Fruit fly (Drosophila melanogaster) whole organism, embryonic: ENCODE results near the gene CG32642.

Source experiments
- Blimp-1 ChIP-seq: fragments of 200-800 bp; sonication (Bioruptor generic); optimal IDR thresholded peaks from 3 replicates; lab custom pipeline; 2018; ENCODE audit warnings: missing biosample characterization, missing genetic modification characterization, mild to moderate bottlenecking, moderate library complexity, missing genetic modification reagents
- CG10267 ChIP-seq: fragments of 200-800 bp; sonication (Bioruptor generic); optimal IDR thresholded peaks from 2 replicates; lab custom pipeline; 2018; ENCODE audit warnings: missing biosample characterization, mild to moderate bottlenecking, missing genetic modification characterization, moderate library complexity
- CG10979 ChIP-seq: fragments of 200-800 bp; sonication (Bioruptor generic); optimal IDR thresholded peaks from 2 replicates; lab custom pipeline; 2018; ENCODE audit warnings: missing biosample characterization, mild to moderate bottlenecking, missing genetic modification characterization, moderate library complexity
- CG11695 ChIP-seq: fragments of 200-800 bp; sonication (Bioruptor generic); IDR thresholded peaks from 3 replicates; pipeline ENCODE4 v1.3.6; 2022; ENCODE audit warnings: missing biosample characterization, missing genetic modification characterization
- CG12236 ChIP-seq: fragments of 200-800 bp; sonication (Bioruptor generic); optimal IDR thresholded peaks from 2 replicates; lab custom pipeline; 2016; ENCODE audit warnings: missing biosample characterization, missing genetic modification characterization
- CG12744 ChIP-seq: fragments of 200-800 bp; sonication (Bioruptor generic); optimal IDR thresholded peaks from 2 replicates; lab custom pipeline; 2016; ENCODE audit warnings: missing biosample characterization, missing genetic modification characterization
- CG16779 ChIP-seq: fragments of 200-800 bp; sonication (Bioruptor generic); IDR thresholded peaks from 2 replicates; pipeline ENCODE4 v1.3.6; 2022; ENCODE audit warnings: missing biosample characterization, missing genetic modification characterization
- CG17328 ChIP-seq: fragments of 200-800 bp; sonication (Bioruptor generic); IDR thresholded peaks from 2 replicates; pipeline ENCODE4 v1.3.6; 2022; ENCODE audit warnings: missing biosample characterization, missing genetic modification characterization
- CG2712 ChIP-seq: fragments of 200-800 bp; optimal IDR thresholded peaks from 3 replicates; lab custom pipeline; 2019; ENCODE audit warnings: missing biosample characterization, mild to moderate bottlenecking, missing genetic modification characterization, moderate library complexity
- CG30403 ChIP-seq: fragments of 200-800 bp; sonication (Bioruptor generic); optimal IDR thresholded peaks from 3 replicates; lab custom pipeline; 2016; ENCODE audit warnings: missing biosample characterization, missing genetic modification characterization
- CG30431 ChIP-seq: fragments of 200-800 bp; sonication (Bioruptor generic); optimal IDR thresholded peaks from 2 replicates; lab custom pipeline; 2017; ENCODE audit warnings: missing biosample characterization, missing genetic modification characterization
- CG33213 ChIP-seq: fragments of 200-800 bp; sonication (Bioruptor generic); optimal IDR thresholded peaks from 3 replicates; lab custom pipeline; 2016; ENCODE audit warnings: missing biosample characterization, missing genetic modification characterization
- CG6175 ChIP-seq: fragments of 200-800 bp; sonication (Bioruptor generic); IDR thresholded peaks from 3 replicates; pipeline ENCODE4 v1.3.6; 2022; ENCODE audit warnings: missing biosample characterization, missing genetic modification characterization
- CG7745 ChIP-seq: fragments of 200-800 bp; sonication (Bioruptor generic); optimal IDR thresholded peaks from 2 replicates; lab custom pipeline; 2018; ENCODE audit warnings: missing biosample characterization, mild to moderate bottlenecking, missing genetic modification characterization, moderate library complexity
- CG8089 ChIP-seq: fragments of 200-800 bp; sonication (Bioruptor generic); optimal IDR thresholded peaks from 3 replicates; lab custom pipeline; 2016; ENCODE audit warnings: missing biosample characterization, missing genetic modification characterization
- CG8924 ChIP-seq: fragments of 200-800 bp; optimal IDR thresholded peaks from 3 replicates; lab custom pipeline; 2019; ENCODE audit warnings: missing biosample characterization, mild to moderate bottlenecking, missing genetic modification characterization, moderate library complexity
- CG8944 ChIP-seq: fragments of 200-800 bp; sonication (Bioruptor generic); optimal IDR thresholded peaks from 3 replicates; lab custom pipeline; 2016; ENCODE audit warnings: missing biosample characterization, missing genetic modification characterization
- Dbx ChIP-seq: fragments of 200-800 bp; sonication (Bioruptor generic); IDR thresholded peaks from 3 replicates; pipeline ENCODE4 v1.3.6; 2022; ENCODE audit warnings: missing biosample characterization, missing genetic modification characterization
- Deaf1 ChIP-seq: fragments of 200-800 bp; optimal IDR thresholded peaks from 3 replicates; lab custom pipeline; 2019; ENCODE audit warnings: missing biosample characterization, mild to moderate bottlenecking, missing genetic modification characterization, moderate library complexity
- Elba2 ChIP-seq: fragments of 200-800 bp; sonication (Bioruptor generic); optimal IDR thresholded peaks from 3 replicates; lab custom pipeline; 2016; ENCODE audit warnings: missing biosample characterization, missing genetic modification characterization
- Ets97D ChIP-seq: fragments of 200-800 bp; sonication (Bioruptor generic); optimal IDR thresholded peaks from 3 replicates; lab custom pipeline; 2016; ENCODE audit warnings: missing biosample characterization, missing genetic modification characterization
- Hr78 ChIP-seq, 2 experiments: fragments of 200-800 bp in 1 of 2; fragments of >200 bp in 1 of 2; sonication (Bioruptor generic) in 1 of 2; optimal IDR thresholded peaks; 2 replicates each; lab custom pipeline; 2017 to 2019; ENCODE audit warnings: missing biosample characterization in 2 of 2, missing genetic modification characterization in 2 of 2, mild to moderate bottlenecking in 1 of 2, moderate library complexity in 1 of 2
- MTF-1 ChIP-seq: fragments of 200-800 bp; sonication (Bioruptor generic); optimal IDR thresholded peaks from 2 replicates; lab custom pipeline; 2018; ENCODE audit warnings: missing biosample characterization, mild to moderate bottlenecking, missing genetic modification characterization, borderline replicate concordance
- Myb ChIP-seq: fragments of 200-800 bp; sonication (Bioruptor generic); optimal IDR thresholded peaks from 2 replicates; lab custom pipeline; 2016; ENCODE audit warnings: missing biosample characterization, missing genetic modification characterization
- Poxn ChIP-seq: fragments of 200-800 bp; sonication (Bioruptor generic); IDR thresholded peaks from 2 replicates; pipeline ENCODE4 v1.3.6; 2022; ENCODE audit warnings: missing biosample characterization, missing genetic modification characterization
- Stat92E ChIP-seq, 3 experiments: fragments of >200 bp in 2 of 3; fragments of 200-800 bp in 1 of 3; sonication (Bioruptor generic) in 1 of 3; optimal IDR thresholded peaks; 2 replicates each; lab custom pipeline; 2017 to 2019; ENCODE audit warnings: missing biosample characterization in 3 of 3, missing genetic modification characterization in 3 of 3, mild to moderate bottlenecking in 1 of 3, moderate library complexity in 1 of 3
- Xrp1 ChIP-seq: fragments of 200-800 bp; sonication (Bioruptor generic); IDR thresholded peaks from 2 replicates; pipeline ENCODE4 v1.3.6; 2022; ENCODE audit warnings: missing biosample characterization, missing genetic modification characterization
- ase ChIP-seq: fragments of 200-800 bp; sonication (Bioruptor generic); IDR thresholded peaks from 3 replicates; pipeline ENCODE4 v1.3.6; 2022; ENCODE audit warnings: missing biosample characterization, missing genetic modification characterization
- cg ChIP-seq: fragments of 200-800 bp; sonication (Bioruptor generic); optimal IDR thresholded peaks from 3 replicates; lab custom pipeline; 2019; ENCODE audit warnings: missing biosample characterization, mild to moderate bottlenecking, missing genetic modification characterization, moderate library complexity
- dan ChIP-seq: fragments of 200-800 bp; sonication (Bioruptor generic); IDR thresholded peaks from 2 replicates; pipeline ENCODE4 v1.3.6; 2022; ENCODE audit warnings: missing biosample characterization, missing genetic modification characterization
- danr ChIP-seq: fragments of 200-800 bp; sonication (Bioruptor generic); IDR thresholded peaks from 2 replicates; pipeline ENCODE4 v1.3.6; 2022; ENCODE audit warnings: missing biosample characterization, missing genetic modification characterization
- disco-r ChIP-seq: fragments of 200-800 bp; sonication (Bioruptor generic); optimal IDR thresholded peaks from 2 replicates; lab custom pipeline; 2016; ENCODE audit warnings: missing biosample characterization, missing genetic modification characterization
- fd102C ChIP-seq: fragments of 200-800 bp; sonication (Bioruptor generic); optimal IDR thresholded peaks from 2 replicates; lab custom pipeline; 2018; ENCODE audit warnings: missing biosample characterization, mild to moderate bottlenecking, missing genetic modification characterization, moderate library complexity
- gem ChIP-seq: fragments of 200-800 bp; sonication (Bioruptor generic); optimal IDR thresholded peaks from 2 replicates; lab custom pipeline; 2019; ENCODE audit warnings: missing biosample characterization, mild to moderate bottlenecking, missing genetic modification characterization, moderate library complexity
- grn ChIP-seq: fragments of 200-800 bp; sonication (Bioruptor generic); optimal IDR thresholded peaks from 3 replicates; lab custom pipeline; 2017; ENCODE audit warnings: missing biosample characterization, missing genetic modification characterization
- ham ChIP-seq: fragments of 200-800 bp; sonication (Bioruptor generic); IDR thresholded peaks from 2 replicates; pipeline ENCODE4 v1.3.6; 2022; ENCODE audit warnings: missing biosample characterization, missing genetic modification characterization
- hkb ChIP-seq, 2 experiments: fragments of 200-800 bp in 1 of 2; fragments of >200 bp in 1 of 2; sonication (Bioruptor generic) in 1 of 2; IDR thresholded peaks in 1 of 2; optimal IDR thresholded peaks in 1 of 2; 2 replicates each; pipeline versions ENCODE4 v1.3.6 to Lab custom; 2017 to 2022; ENCODE audit warnings: missing biosample characterization in 1 of 2, missing genetic modification characterization in 1 of 2
- jumu ChIP-seq: fragments of 200-800 bp; sonication (Bioruptor generic); optimal IDR thresholded peaks from 3 replicates; lab custom pipeline; 2016; ENCODE audit warnings: missing biosample characterization, missing genetic modification characterization
- lilli ChIP-seq: fragments of 200-800 bp; sonication (Bioruptor generic); optimal IDR thresholded peaks from 3 replicates; lab custom pipeline; 2016; ENCODE audit warnings: missing biosample characterization, missing genetic modification characterization
- nmo ChIP-seq: fragments of 200-800 bp; sonication (Bioruptor generic); optimal IDR thresholded peaks from 2 replicates; lab custom pipeline; 2018; ENCODE audit warnings: missing biosample characterization, mild to moderate bottlenecking, missing genetic modification characterization, moderate library complexity
- otp ChIP-seq: fragments of 200-800 bp; sonication (Bioruptor generic); IDR thresholded peaks from 3 replicates; pipeline ENCODE4, ENCODE4 v1.3.6; 2022; ENCODE audit warnings: missing biosample characterization, missing genetic modification characterization
- pfk ChIP-seq: fragments of 200-800 bp; sonication (Bioruptor generic); optimal IDR thresholded peaks from 2 replicates; lab custom pipeline; 2018; ENCODE audit warnings: missing biosample characterization, mild to moderate bottlenecking, missing genetic modification characterization, moderate library complexity
- sc ChIP-seq, 3 experiments: fragments of >200 bp in 2 of 3; fragments of 200-800 bp in 1 of 3; sonication (Bioruptor generic) in 1 of 3; optimal IDR thresholded peaks; 2 replicates in 2 of 3; 3 replicates in 1 of 3; lab custom pipeline; 2017; ENCODE audit warnings: mild to moderate bottlenecking in 1 of 3, missing biosample characterization in 1 of 3, missing genetic modification characterization in 1 of 3, missing genetic modification reagents in 1 of 3
- seq ChIP-seq: fragments of 200-800 bp; sonication (Bioruptor generic); IDR thresholded peaks from 2 replicates; pipeline ENCODE4 v1.3.6; 2022; ENCODE audit warnings: missing biosample characterization, missing genetic modification characterization
- slp2 ChIP-seq: fragments of 200-800 bp; sonication (Bioruptor generic); optimal IDR thresholded peaks from 2 replicates; lab custom pipeline; 2016; ENCODE audit warnings: missing biosample characterization, missing genetic modification characterization
- sug ChIP-seq: fragments of 200-800 bp; optimal IDR thresholded peaks from 2 replicates; lab custom pipeline; 2019; ENCODE audit warnings: missing biosample characterization, mild to moderate bottlenecking, missing genetic modification characterization, moderate library complexity
- tio ChIP-seq: fragments of 200-800 bp; sonication (Bioruptor generic); optimal IDR thresholded peaks from 2 replicates; lab custom pipeline; 2017; ENCODE audit warnings: missing biosample characterization, missing genetic modification characterization, inconsistent platforms
- trh ChIP-seq: fragments of 200-800 bp; sonication (Bioruptor generic); optimal IDR thresholded peaks from 2 replicates; lab custom pipeline; 2016; ENCODE audit warnings: missing biosample characterization, missing genetic modification characterization
- vfl ChIP-seq: fragments of 200-800 bp; sonication (Bioruptor generic); optimal IDR thresholded peaks from 2 replicates; lab custom pipeline; 2016; ENCODE audit warnings: missing biosample characterization, missing genetic modification characterization
- wor ChIP-seq: fragments of 200-800 bp; sonication (Bioruptor generic); IDR thresholded peaks from 2 replicates; pipeline ENCODE4 v1.3.6; 2022; ENCODE audit warnings: missing biosample characterization, missing genetic modification characterization
- zen ChIP-seq: fragments of 200-800 bp; sonication (Bioruptor generic); optimal IDR thresholded peaks from 3 replicates; lab custom pipeline; 2018; ENCODE audit warnings: missing biosample characterization, mild to moderate bottlenecking, missing genetic modification characterization, moderate library complexity

The CG32642 gene

DNA sequence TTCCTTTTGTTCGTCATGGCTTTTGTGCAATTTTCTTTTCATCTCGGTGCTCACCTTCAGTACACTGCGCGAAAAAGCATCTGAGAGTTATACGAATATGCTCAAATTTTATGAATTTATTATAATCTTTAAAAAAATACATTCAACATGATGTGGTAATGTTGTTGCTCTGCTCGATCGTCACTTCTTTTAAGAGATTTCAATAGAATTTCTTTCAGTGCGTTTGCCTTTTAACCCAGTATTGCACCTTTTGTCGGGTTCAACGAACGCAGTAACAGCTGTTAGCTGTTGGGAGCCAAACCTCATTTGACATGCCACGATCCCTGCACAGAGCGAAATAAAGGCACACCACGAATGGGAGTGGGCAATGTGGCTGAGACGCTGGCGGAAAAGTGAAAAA is 19.1 kb upstream of the CG32642 start (continued):
- peak; percentile 8 for TF ChIP-seq Elba2 (GFP tag; lab: Kevin White, UChicago)
- no peak for TF ChIP-seq hkb (optimal IDR thresholded peaks at IDR 0.05; lab: Kevin White, UChicago)
- TF ChIP-seq hkb (GFP tag; IDR thresholded peaks at IDR 0.05; lab: Robert Waterston, UW): no peak
- TF ChIP-seq MTF-1: no peak
- peak; percentile 69 for TF ChIP-seq zen
- TF ChIP-seq ham (GFP tag; lab: Robert Waterston, UW): no peak
- peak; percentile 6 for TF ChIP-seq tio (GFP tag; lab: Kevin White, UChicago)
- TF ChIP-seq sug: no peak
- TF ChIP-seq lilli: peak; percentile 8
- peak; percentile 57 for TF ChIP-seq CG17328
- peak; percentile 31 for TF ChIP-seq gem (tag; lab: Kevin White, UChicago)
- TF ChIP-seq slp2 (GFP tag; lab: Kevin White, UChicago): no peak
- peak; percentile 1 for TF ChIP-seq Blimp-1 (GFP tag; lab: Kevin White, UChicago)
- peak; percentile 0 for TF ChIP-seq fd102C (GFP tag; lab: Kevin White, UChicago)
- no peak for TF ChIP-seq Ets97D (GFP tag; lab: Kevin White, UChicago)
- TF ChIP-seq CG7745 (tag; lab: Kevin White, UChicago): no peak
- no peak for TF ChIP-seq vfl (GFP tag; lab: Kevin White, UChicago)
- TF ChIP-seq CG8089 (GFP tag; lab: Kevin White, UChicago): no peak
- peak; percentile 55 for TF ChIP-seq Xrp1 (GFP tag; lab: Robert Waterston, UW)
- TF ChIP-seq grn (GFP tag; lab: Kevin White, UChicago): no peak
- no peak for TF ChIP-seq otp (GFP tag; lab: Robert Waterston, UW)
- TF ChIP-seq pfk (GFP tag; lab: Kevin White, UChicago): no peak
- TF ChIP-seq CG10267 (tag; lab: Kevin White, UChicago): peak; percentile 18
- peak; percentile 4 for TF ChIP-seq CG30431 (GFP tag; lab: Kevin White, UChicago)
- no peak for TF ChIP-seq danr (GFP tag; lab: Robert Waterston, UW)
- TF ChIP-seq jumu (GFP tag; lab: Kevin White, UChicago): no peak
- TF ChIP-seq CG30403 (GFP tag; lab: Kevin White, UChicago): no peak
- no peak for TF ChIP-seq CG33213 (GFP tag; lab: Kevin White, UChicago)
- no peak for TF ChIP-seq CG6175 (GFP tag; lab: Robert Waterston, UW)
- no peak for TF ChIP-seq CG12744 (GFP tag; lab: Kevin White, UChicago)
- no peak for TF ChIP-seq Dbx (GFP tag; lab: Robert Waterston, UW)
- no peak for TF ChIP-seq seq
- no peak for TF ChIP-seq Stat92E (GFP tag; optimal IDR thresholded peaks at IDR 0.05; lab: Kevin White, UChicago)
- no peak for TF ChIP-seq cg (GFP tag; lab: Kevin White, UChicago)
- TF ChIP-seq nmo (GFP tag; lab: Kevin White, UChicago): no peak
- no peak for TF ChIP-seq CG11695
- TF ChIP-seq CG2712: peak; percentile 45
- TF ChIP-seq wor (GFP tag; lab: Robert Waterston, UW): no peak
- TF ChIP-seq ase (GFP tag; lab: Robert Waterston, UW): no peak
- TF ChIP-seq disco-r (GFP tag; lab: Kevin White, UChicago): no peak
- TF ChIP-seq Myb: no peak
- TF ChIP-seq sc (optimal IDR thresholded peaks at IDR 0.05; lab: Kevin White, UChicago): no peak
- no peak for TF ChIP-seq sc (GFP tag; optimal IDR thresholded peaks at IDR 0.05; lab: Kevin White, UChicago)
- TF ChIP-seq Hr78 (GFP tag; optimal IDR thresholded peaks at IDR 0.05; lab: Kevin White, UChicago): no peak
- TF ChIP-seq dan (GFP tag; lab: Robert Waterston, UW): no peak
- no peak for TF ChIP-seq CG16779
- TF ChIP-seq CG10979 (tag; lab: Kevin White, UChicago): peak; percentile 49
- no peak for TF ChIP-seq CG12236
- no peak for TF ChIP-seq Poxn (GFP tag; lab: Robert Waterston, UW)
- no peak for TF ChIP-seq trh
- TF ChIP-seq CG8924: no peak
- no peak for TF ChIP-seq Deaf1 (tag; lab: Kevin White, UChicago)
- TF ChIP-seq CG8944 (GFP tag; lab: Kevin White, UChicago): no peak
